Worm (Caenorhabditis elegans) whole organism, L3 larva: Measurements from ENCODE around the gene F17C11.4.

ENCODE experiments used
- R02D3.7 ChIP-seq: fragments of 150-350 bp; optimal IDR thresholded peaks from 2 replicates; lab custom pipeline; 2014; ENCODE audit warnings: missing biosample characterization, missing genetic modification characterization
- ZK546.5 ChIP-seq: sonication (generic microtip); optimal IDR thresholded peaks from 2 replicates; lab custom pipeline; 2017; ENCODE audit warnings: missing biosample characterization, missing genetic modification characterization
- aly-2 ChIP-seq: fragments of 150-350 bp; optimal IDR thresholded peaks from 2 replicates; lab custom pipeline; 2014; ENCODE audit warnings: missing biosample characterization, missing genetic modification characterization
- ama-1 ChIP-seq: fragments of 150-350 bp; optimal IDR thresholded peaks from 2 replicates; lab custom pipeline; 2018
- ceh-16 ChIP-seq: sonication (generic microtip); optimal IDR thresholded peaks from 2 replicates; lab custom pipeline; 2017; ENCODE audit warnings: missing biosample characterization, missing genetic modification characterization
- ceh-28 ChIP-seq: fragments of 150-350 bp; optimal IDR thresholded peaks from 2 replicates; lab custom pipeline; 2014; ENCODE audit warnings: missing biosample characterization, missing genetic modification reagents, missing genetic modification characterization
- ceh-82 ChIP-seq: fragments of 150-350 bp; optimal IDR thresholded peaks from 2 replicates; lab custom pipeline; 2014; ENCODE audit warnings: missing biosample characterization, missing genetic modification characterization
- ceh-9 ChIP-seq: sonication (generic microtip); optimal IDR thresholded peaks from 2 replicates; lab custom pipeline; 2018; ENCODE audit warnings: missing biosample characterization, missing genetic modification characterization
- egl-27 ChIP-seq: sonication (generic microtip); optimal IDR thresholded peaks from 4 replicates; lab custom pipeline; 2017; ENCODE audit warnings: missing biosample characterization, missing genetic modification reagents, missing genetic modification characterization
- egl-5 ChIP-seq: fragments of 150-350 bp; optimal IDR thresholded peaks from 2 replicates; lab custom pipeline; 2017; ENCODE audit warnings: missing biosample characterization, missing genetic modification reagents, missing genetic modification characterization, inconsistent platforms
- elt-1 ChIP-seq: fragments of 150-350 bp; optimal IDR thresholded peaks from 2 replicates; lab custom pipeline; 2014; ENCODE audit warnings: missing biosample characterization, missing genetic modification characterization
- elt-2 ChIP-seq: sonication (generic microtip); optimal IDR thresholded peaks from 2 replicates; lab custom pipeline; 2016; ENCODE audit warnings: missing genetic modification reagents, mild to moderate bottlenecking, missing genetic modification characterization, missing compliant biosample characterization
- elt-3 ChIP-seq, 3 experiments: fragments of 150-350 bp in 1 of 3; sonication (generic microtip) in 2 of 3; optimal IDR thresholded peaks; 2 replicates in 2 of 3; 4 replicates in 1 of 3; lab custom pipeline; 2014 to 2017; ENCODE audit warnings: missing biosample characterization in 3 of 3, missing genetic modification characterization in 3 of 3
- fkh-10 ChIP-seq: sonication (generic microtip); optimal IDR thresholded peaks from 2 replicates; lab custom pipeline; 2017; ENCODE audit warnings: missing biosample characterization, missing genetic modification reagents, missing genetic modification characterization
- fos-1 ChIP-seq: fragments of 150-350 bp; optimal IDR thresholded peaks from 2 replicates; lab custom pipeline; 2014; ENCODE audit warnings: missing biosample characterization, missing genetic modification characterization
- hmg-11 ChIP-seq: sonication (generic microtip); optimal IDR thresholded peaks from 2 replicates; lab custom pipeline; 2016; ENCODE audit warnings: missing genetic modification characterization, missing compliant biosample characterization
- jun-1 ChIP-seq: fragments of 150-350 bp; optimal IDR thresholded peaks from 2 replicates; lab custom pipeline; 2014; ENCODE audit warnings: missing biosample characterization, missing genetic modification reagents, missing genetic modification characterization
- lin-15B ChIP-seq: fragments of 150-350 bp; optimal IDR thresholded peaks from 2 replicates; lab custom pipeline; 2014; ENCODE audit warnings: missing biosample characterization, missing genetic modification characterization
- lin-39 ChIP-seq: fragments of 150-350 bp; optimal IDR thresholded peaks from 2 replicates; lab custom pipeline; 2018; ENCODE audit warnings: missing biosample characterization, missing genetic modification reagents, missing genetic modification characterization
- mdl-1 ChIP-seq: fragments of 150-350 bp; optimal IDR thresholded peaks from 2 replicates; lab custom pipeline; 2014; ENCODE audit warnings: missing biosample characterization, missing genetic modification characterization
- nfya-1 ChIP-seq: sonication (generic microtip); optimal IDR thresholded peaks from 2 replicates; lab custom pipeline; 2017; ENCODE audit warnings: missing genetic modification characterization, mild to moderate bottlenecking, missing compliant biosample characterization, antibody characterized with exemption, moderate library complexity; ENCODE audit not compliant: insufficient read depth
- nhr-25 ChIP-seq: sonication (generic microtip); optimal IDR thresholded peaks from 2 replicates; lab custom pipeline; 2017; ENCODE audit warnings: missing biosample characterization, missing genetic modification characterization
- nhr-28 ChIP-seq: fragments of 150-350 bp; optimal IDR thresholded peaks from 2 replicates; lab custom pipeline; 2014; ENCODE audit warnings: missing biosample characterization, missing genetic modification characterization
- nhr-43 ChIP-seq: sonication (generic microtip); optimal IDR thresholded peaks from 2 replicates; lab custom pipeline; 2016; ENCODE audit warnings: mild to moderate bottlenecking, missing genetic modification characterization, missing compliant biosample characterization; ENCODE audit not compliant: poor library complexity, severe bottlenecking
- nhr-67 ChIP-seq: fragments of 150-350 bp; optimal IDR thresholded peaks from 2 replicates; lab custom pipeline; 2014; ENCODE audit warnings: missing biosample characterization, missing genetic modification characterization
- nhr-77 ChIP-seq: fragments of 150-350 bp; optimal IDR thresholded peaks from 2 replicates; lab custom pipeline; 2014; ENCODE audit warnings: missing biosample characterization, missing genetic modification characterization
- pha-4 ChIP-seq: fragments of 150-350 bp; optimal IDR thresholded peaks from 2 replicates; lab custom pipeline; 2014; ENCODE audit warnings: missing biosample characterization, missing genetic modification reagents, missing genetic modification characterization
- pqm-1 ChIP-seq: fragments of 150-350 bp; optimal IDR thresholded peaks from 2 replicates; lab custom pipeline; 2017; ENCODE audit warnings: missing biosample characterization, missing genetic modification characterization, inconsistent platforms
- sea-2 ChIP-seq: fragments of 150-350 bp; sonication (generic microtip); optimal IDR thresholded peaks from 4 replicates; lab custom pipeline; 2014; ENCODE audit warnings: missing biosample characterization, missing genetic modification reagents, missing genetic modification characterization
- skn-1 ChIP-seq: fragments of 150-350 bp; optimal IDR thresholded peaks from 2 replicates; lab custom pipeline; 2014; ENCODE audit warnings: missing biosample characterization, missing genetic modification characterization
- tbx-2 ChIP-seq: sonication (generic microtip); optimal IDR thresholded peaks from 2 replicates; lab custom pipeline; 2016; ENCODE audit warnings: mild to moderate bottlenecking, missing genetic modification characterization, missing compliant biosample characterization
- unc-62 ChIP-seq: fragments of 150-350 bp; sonication (generic microtip); optimal IDR thresholded peaks from 4 replicates; lab custom pipeline; 2014; ENCODE audit warnings: missing biosample characterization, missing genetic modification reagents, missing genetic modification characterization
- zag-1 ChIP-seq: fragments of 150-350 bp; optimal IDR thresholded peaks from 2 replicates; lab custom pipeline; 2014; ENCODE audit warnings: missing biosample characterization, missing genetic modification characterization
- ztf-11 ChIP-seq: fragments of 150-350 bp; optimal IDR thresholded peaks from 2 replicates; lab custom pipeline; 2014; ENCODE audit warnings: missing biosample characterization, missing genetic modification characterization
- ztf-4 ChIP-seq: fragments of 150-350 bp; optimal IDR thresholded peaks from 2 replicates; lab custom pipeline; 2014; ENCODE audit warnings: missing biosample characterization, missing genetic modification characterization

F17C11.4 gene

DNA sequence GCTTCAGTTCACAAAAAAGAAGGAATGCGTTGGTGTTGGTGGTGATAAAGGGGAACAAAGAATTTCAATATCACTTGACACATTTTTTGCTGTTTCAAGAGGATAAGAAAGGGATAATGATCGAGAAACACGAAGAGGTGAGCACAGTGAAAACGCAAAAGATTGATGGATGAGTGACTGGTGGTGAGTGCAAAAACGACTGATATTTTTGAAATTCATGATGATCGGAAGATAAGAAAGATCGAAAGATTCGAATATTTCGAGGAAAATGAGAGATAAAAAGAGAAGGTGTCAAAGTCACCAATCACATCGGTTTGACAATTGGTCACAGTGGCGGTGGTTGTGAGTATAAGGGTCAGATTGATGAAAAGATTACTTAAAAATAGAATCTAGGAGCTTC is 35.7 kb upstream of the F17C11.4 start:
- TF ChIP-seq elt-2 (tag; lab: Kevin White, UChicago) (no peak), lin-15B (tag; lab: Kevin White, UChicago) (no peak), elt-1 (tag; lab: Kevin White, UChicago) (peak; percentile 76), nfya-1 (peak; percentile 15), fos-1 (no peak), unc-62 (GFP tag; lab: Kevin White, UChicago) (peak; percentile 82)

DNA sequence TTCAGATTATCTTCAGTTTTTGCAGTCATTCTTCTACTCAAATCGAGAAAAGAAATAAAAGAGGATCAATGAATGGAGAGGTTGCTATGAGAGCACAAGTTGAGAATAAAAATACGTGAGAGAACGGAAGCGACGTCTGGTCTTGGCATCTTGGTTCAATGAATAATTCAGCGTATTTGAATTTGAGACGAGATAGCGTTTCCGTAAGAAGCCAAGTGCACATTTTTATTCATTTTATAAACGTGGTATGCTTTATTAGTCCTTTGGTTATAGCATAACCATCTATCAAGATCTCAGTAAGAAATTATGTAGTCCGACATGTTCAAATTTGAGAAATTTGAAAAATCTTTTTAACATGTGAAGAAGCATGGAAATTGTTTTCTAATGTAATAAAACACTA is 33.3 kb upstream of the F17C11.4 start, which contains the start of gene F58B4.2:
TSS of gene F58B4.2 (minus strand) at position 101 of the 400 bp plus-strand sequence.
- TF ChIP-seq egl-27 (tag; lab: Kevin White, UChicago) (no peak), nhr-67 (tag; lab: Kevin White, UChicago) (no peak), nhr-28 (tag; lab: Kevin White, UChicago) (no peak), zag-1 (no peak), aly-2 (tag; lab: Kevin White, UChicago) (no peak), nhr-43 (no peak), tbx-2 (tag; lab: Kevin White, UChicago) (no peak), elt-2 (tag; lab: Kevin White, UChicago) (no peak), pha-4 (tag; lab: Kevin White, UChicago) (no peak), nfya-1 (no peak)

DNA sequence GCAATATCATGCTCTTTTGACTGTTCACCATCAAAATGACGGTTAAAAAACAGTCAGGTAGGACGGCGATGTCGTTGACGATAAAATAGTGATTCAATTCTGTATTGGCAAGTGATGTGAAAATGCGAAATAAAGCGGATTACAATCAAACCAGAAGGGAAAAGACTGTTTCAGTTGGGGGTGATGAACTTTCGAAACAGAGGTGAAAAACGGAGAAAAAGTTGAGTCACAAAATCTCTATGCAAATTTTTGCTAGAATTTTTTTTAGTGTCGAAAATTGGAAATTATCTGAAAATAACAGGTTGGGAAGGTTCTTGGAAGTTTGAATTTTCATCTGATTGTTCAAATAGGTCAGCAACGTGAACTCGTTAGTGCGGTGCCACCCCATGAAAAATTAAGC is 29.9 kb upstream of the F17C11.4 start, which contains the start of gene nas-31:
TSS of gene nas-31 (minus strand) at position 101 of the 400 bp plus-strand sequence.
- TF ChIP-seq mdl-1 (tag; lab: Kevin White, UChicago), result no peak
- no peak for TF ChIP-seq nhr-43
- no peak for TF ChIP-seq hmg-11 (tag; lab: Kevin White, UChicago)

ce11 chrV:10923229-10923628 is 28.4 kb upstream of the F17C11.4 start, which contains the start of gene F58B4.7:
TSS of gene F58B4.7 (minus strand) at chrV:10923329.
- TF ChIP-seq ztf-4 (no peak), ceh-16 (tag; lab: Kevin White, UChicago) (no peak), nfya-1 (no peak), ztf-11 (tag; lab: Kevin White, UChicago) (no peak), pqm-1 (tag; lab: Kevin White, UChicago) (no peak), fkh-10 (GFP tag; lab: Kevin White, UChicago) (no peak), R02D3.7 (tag; lab: Kevin White, UChicago) (no peak), skn-1 (tag; lab: Kevin White, UChicago) (no peak), zag-1 (no peak), ZK546.5 (tag; lab: Kevin White, UChicago) (no peak)

ce11 chrV:10924731-10925130 is 26.9 kb upstream of the F17C11.4 start, which contains the start of gene F58B4.6:
TSS of gene F58B4.6 (plus strand) at chrV:10925031.
- TF ChIP-seq ceh-28 (tag; lab: Kevin White, UChicago), result no peak
- no peak for TF ChIP-seq sea-2 (GFP tag; lab: Kevin White, UChicago)
- TF ChIP-seq skn-1 (tag; lab: Kevin White, UChicago), result no peak
- no peak for TF ChIP-seq zag-1
- no peak for TF ChIP-seq ceh-9
- no peak for TF ChIP-seq nhr-67 (tag; lab: Kevin White, UChicago)
- no peak for TF ChIP-seq nhr-25 (tag; lab: Kevin White, UChicago)
- TF ChIP-seq fos-1, result no peak
- TF ChIP-seq ama-1 (lab: Kevin White, UChicago), result no peak
- TF ChIP-seq ceh-82 (tag; lab: Kevin White, UChicago), result no peak
- TF ChIP-seq lin-39 (tag; lab: Kevin White, UChicago), result no peak
- TF ChIP-seq nhr-77 (tag; lab: Kevin White, UChicago), result no peak
- no peak for TF ChIP-seq egl-5 (tag; lab: Kevin White, UChicago)
- no peak for TF ChIP-seq ceh-16 (tag; lab: Kevin White, UChicago)
- TF ChIP-seq elt-3 (tag; optimal IDR thresholded peaks at IDR 0.05; lab: Kevin White, UChicago), result no peak
- no peak for TF ChIP-seq hmg-11 (tag; lab: Kevin White, UChicago)
- TF ChIP-seq nhr-28 (tag; lab: Kevin White, UChicago), result no peak
- TF ChIP-seq jun-1 (tag; lab: Kevin White, UChicago), result no peak
